Fruit fly (Drosophila melanogaster) whole organism, embryonic: Measurements from ENCODE around the gene par-6.
A peak's percentile ranks its signal among the peaks of the same experiment; 100 is the strongest.

Experiments used
- ATbp ChIP-seq: fragments of 200-800 bp; sonication (Bioruptor generic); optimal IDR thresholded peaks from 2 replicates; lab custom pipeline; 2017; ENCODE audit warnings: missing biosample characterization, mild to moderate bottlenecking, missing genetic modification characterization, missing genetic modification reagents
- CG12299 ChIP-seq: fragments of 200-800 bp; sonication (Bioruptor generic); optimal IDR thresholded peaks from 2 replicates; lab custom pipeline; 2018; ENCODE audit warnings: missing biosample characterization, mild to moderate bottlenecking, missing genetic modification characterization
- CG12659 ChIP-seq: fragments of 200-800 bp; sonication (Bioruptor generic); optimal IDR thresholded peaks from 3 replicates; lab custom pipeline; 2017; ENCODE audit warnings: mild to moderate bottlenecking, missing biosample characterization, missing genetic modification reagents, missing genetic modification characterization
- CG12942 ChIP-seq: fragments of 200-800 bp; sonication (Bioruptor generic); optimal IDR thresholded peaks from 3 replicates; lab custom pipeline; 2016; ENCODE audit warnings: missing biosample characterization, missing genetic modification characterization
- CG16813 ChIP-seq: fragments of 200-800 bp; sonication (Bioruptor generic); IDR thresholded peaks from 3 replicates; pipeline ENCODE4 v1.3.6; 2022; ENCODE audit warnings: missing biosample characterization, missing genetic modification characterization; ENCODE audit not compliant: partially characterized antibody
- CG30403 ChIP-seq: fragments of 200-800 bp; sonication (Bioruptor generic); optimal IDR thresholded peaks from 3 replicates; lab custom pipeline; 2016; ENCODE audit warnings: missing biosample characterization, missing genetic modification characterization
- CG3281 ChIP-seq: fragments of 200-800 bp; sonication (Bioruptor generic); optimal IDR thresholded peaks from 3 replicates; lab custom pipeline; 2017; ENCODE audit warnings: missing biosample characterization, mild to moderate bottlenecking, missing genetic modification characterization
- CG3995 ChIP-seq: fragments of 200-800 bp; sonication (Bioruptor generic); optimal IDR thresholded peaks from 3 replicates; lab custom pipeline; 2016; ENCODE audit warnings: missing biosample characterization, missing genetic modification characterization
- CG4328 ChIP-seq: fragments of 200-800 bp; sonication (Bioruptor generic); optimal IDR thresholded peaks from 3 replicates; lab custom pipeline; 2017; ENCODE audit warnings: missing biosample characterization, missing genetic modification reagents, missing genetic modification characterization
- CG4820 ChIP-seq: fragments of 200-800 bp; sonication (Bioruptor generic); optimal IDR thresholded peaks from 3 replicates; lab custom pipeline; 2016; ENCODE audit warnings: missing biosample characterization, missing genetic modification characterization
- CG5245 ChIP-seq: fragments of 200-800 bp; sonication (Bioruptor generic); optimal IDR thresholded peaks from 3 replicates; lab custom pipeline; 2016; ENCODE audit warnings: missing biosample characterization, missing genetic modification characterization
- CG8944 ChIP-seq: fragments of 200-800 bp; sonication (Bioruptor generic); optimal IDR thresholded peaks from 3 replicates; lab custom pipeline; 2016; ENCODE audit warnings: missing biosample characterization, missing genetic modification characterization
- CG9876 ChIP-seq: fragments of 200-800 bp; sonication (Bioruptor generic); optimal IDR thresholded peaks from 2 replicates; lab custom pipeline; 2016; ENCODE audit warnings: missing biosample characterization, missing genetic modification characterization
- CG9932 ChIP-seq: fragments of 200-800 bp; sonication (Bioruptor generic); IDR thresholded peaks from 2 replicates; pipeline ENCODE4 v1.3.6; 2022; ENCODE audit warnings: missing biosample characterization, missing genetic modification characterization
- Dek ChIP-seq: fragments of 200-800 bp; sonication (Bioruptor generic); optimal IDR thresholded peaks from 3 replicates; lab custom pipeline; 2019; ENCODE audit warnings: missing biosample characterization, mild to moderate bottlenecking, missing genetic modification characterization, moderate library complexity
- Dp ChIP-seq: fragments of 200-800 bp; sonication (Bioruptor generic); optimal IDR thresholded peaks from 2 replicates; lab custom pipeline; 2018; ENCODE audit warnings: missing biosample characterization, mild to moderate bottlenecking, missing genetic modification characterization, moderate library complexity
- Ets65A ChIP-seq: fragments of 200-800 bp; sonication (Bioruptor generic); peaks from one replicate; lab custom pipeline; 2016; ENCODE audit warnings: missing biosample characterization, missing genetic modification characterization
- Fer1 ChIP-seq: fragments of 200-800 bp; sonication (Bioruptor generic); optimal IDR thresholded peaks from 2 replicates; lab custom pipeline; 2017; ENCODE audit warnings: missing biosample characterization, mild to moderate bottlenecking, missing genetic modification characterization
- Fer3 ChIP-seq: fragments of 200-800 bp; sonication (Bioruptor generic); optimal IDR thresholded peaks from 2 replicates; lab custom pipeline; 2018; ENCODE audit warnings: missing biosample characterization, mild to moderate bottlenecking, missing genetic modification characterization, moderate library complexity
- Hr3 ChIP-seq: fragments of 200-800 bp; sonication (Bioruptor generic); optimal IDR thresholded peaks from 3 replicates; lab custom pipeline; 2016; ENCODE audit warnings: missing biosample characterization, missing genetic modification characterization
- Meics ChIP-seq: fragments of 200-800 bp; sonication (Bioruptor generic); optimal IDR thresholded peaks from 2 replicates; lab custom pipeline; 2017; ENCODE audit warnings: missing biosample characterization, mild to moderate bottlenecking, missing genetic modification characterization
- Myb ChIP-seq: fragments of 200-800 bp; sonication (Bioruptor generic); optimal IDR thresholded peaks from 2 replicates; lab custom pipeline; 2016; ENCODE audit warnings: missing biosample characterization, missing genetic modification characterization
- Optix ChIP-seq: fragments of 200-800 bp; sonication (Bioruptor generic); IDR thresholded peaks from 3 replicates; pipeline ENCODE4 v1.3.6; 2022; ENCODE audit warnings: missing biosample characterization, missing genetic modification characterization
- Scr ChIP-seq: fragments of 200-800 bp; sonication (Bioruptor generic); IDR thresholded peaks from 2 replicates; pipeline ENCODE4 v1.3.6; 2022; ENCODE audit warnings: missing biosample characterization, missing genetic modification characterization; ENCODE audit not compliant: partially characterized antibody
- Sox102F ChIP-seq: fragments of 200-800 bp; sonication (Bioruptor generic); optimal IDR thresholded peaks from 2 replicates; lab custom pipeline; 2018; ENCODE audit warnings: missing biosample characterization, mild to moderate bottlenecking, missing genetic modification characterization, moderate library complexity
- Trl ChIP-seq, 3 experiments: fragments of >200 bp in 2 of 3; fragments of 200-800 bp in 1 of 3; sonication (Bioruptor generic) in 1 of 3; optimal IDR thresholded peaks; 2 replicates in 1 of 3; 3 replicates in 2 of 3; lab custom pipeline; 2016 to 2017; ENCODE audit warnings: missing biosample characterization in 1 of 3, missing genetic modification characterization in 1 of 3
- bab2 ChIP-seq: fragments of 200-800 bp; sonication (Bioruptor generic); optimal IDR thresholded peaks from 2 replicates; lab custom pipeline; 2016; ENCODE audit warnings: missing biosample characterization, missing genetic modification characterization
- cad ChIP-seq: fragments of >200 bp; optimal IDR thresholded peaks from 2 replicates; lab custom pipeline; 2017; ENCODE audit warnings: missing biosample characterization, missing genetic modification characterization
- chif ChIP-seq, 2 experiments: fragments of 200-800 bp; sonication (Bioruptor generic); optimal IDR thresholded peaks; 3 replicates each; lab custom pipeline; 2016; ENCODE audit warnings: missing biosample characterization in 2 of 2, missing genetic modification characterization in 2 of 2
- croc ChIP-seq: fragments of 200-800 bp; sonication (Bioruptor generic); conservative IDR thresholded peaks from 3 replicates; pipeline ENCODE4 v1.3.6; 2022; ENCODE audit warnings: missing biosample characterization, missing genetic modification characterization
- emc ChIP-seq: fragments of 200-800 bp; sonication (Bioruptor generic); optimal IDR thresholded peaks from 2 replicates; lab custom pipeline; 2016; ENCODE audit warnings: missing biosample characterization, missing genetic modification characterization
- grau ChIP-seq: fragments of 200-800 bp; optimal IDR thresholded peaks from 3 replicates; lab custom pipeline; 2019; ENCODE audit warnings: missing biosample characterization, mild to moderate bottlenecking, missing genetic modification characterization, moderate library complexity
- grn ChIP-seq: fragments of 200-800 bp; sonication (Bioruptor generic); optimal IDR thresholded peaks from 3 replicates; lab custom pipeline; 2017; ENCODE audit warnings: missing biosample characterization, missing genetic modification characterization
- insv ChIP-seq, 2 experiments: fragments of 200-800 bp; sonication (Bioruptor generic); optimal IDR thresholded peaks; 3 replicates each; lab custom pipeline; 2016 to 2018; ENCODE audit warnings: missing biosample characterization in 2 of 2, missing genetic modification characterization in 2 of 2
- jing ChIP-seq: fragments of 200-800 bp; sonication (Bioruptor generic); optimal IDR thresholded peaks from 2 replicates; lab custom pipeline; 2018; ENCODE audit warnings: missing biosample characterization, mild to moderate bottlenecking, missing genetic modification characterization
- kni ChIP-seq: fragments of 200-800 bp; sonication (Bioruptor generic); optimal IDR thresholded peaks from 3 replicates; lab custom pipeline; 2017; ENCODE audit warnings: mild to moderate bottlenecking, missing biosample characterization, missing genetic modification reagents, missing genetic modification characterization
- lbe ChIP-seq: fragments of 200-800 bp; sonication (Bioruptor generic); optimal IDR thresholded peaks from 2 replicates; lab custom pipeline; 2016; ENCODE audit warnings: missing biosample characterization, mild to moderate bottlenecking, missing genetic modification characterization
- lilli ChIP-seq: fragments of 200-800 bp; sonication (Bioruptor generic); optimal IDR thresholded peaks from 3 replicates; lab custom pipeline; 2016; ENCODE audit warnings: missing biosample characterization, missing genetic modification characterization
- mirr ChIP-seq: fragments of 200-800 bp; sonication (Bioruptor generic); optimal IDR thresholded peaks from 3 replicates; lab custom pipeline; 2018; ENCODE audit warnings: missing biosample characterization, mild to moderate bottlenecking, missing genetic modification characterization
- peb ChIP-seq: fragments of 200-800 bp; sonication (Bioruptor generic); IDR thresholded peaks from 2 replicates; pipeline ENCODE4 v1.3.6; 2022; ENCODE audit warnings: missing biosample characterization, missing genetic modification characterization
- scrt ChIP-seq: fragments of 200-800 bp; sonication (Bioruptor generic); optimal IDR thresholded peaks from 2 replicates; lab custom pipeline; 2018; ENCODE audit warnings: missing biosample characterization, mild to moderate bottlenecking, missing genetic modification characterization, moderate library complexity
- sens ChIP-seq: fragments of 200-800 bp; sonication (Bioruptor generic); peaks from one replicate; lab custom pipeline; 2016; ENCODE audit warnings: missing biosample characterization, missing genetic modification characterization
- sim ChIP-seq: fragments of 200-800 bp; sonication (Bioruptor generic); IDR thresholded peaks from 2 replicates; pipeline ENCODE4 v1.3.6; 2022; ENCODE audit warnings: missing biosample characterization, missing genetic modification characterization
- sisA ChIP-seq: fragments of 200-800 bp; sonication (Bioruptor generic); IDR thresholded peaks from 2 replicates; pipeline ENCODE4 v1.3.6; 2022; ENCODE audit warnings: missing biosample characterization, missing genetic modification characterization
- slbo ChIP-seq: fragments of 200-800 bp; sonication (Bioruptor generic); IDR thresholded peaks from 2 replicates; pipeline ENCODE4 v1.3.6; 2022; ENCODE audit warnings: missing biosample characterization, missing genetic modification characterization
- so ChIP-seq: fragments of 200-800 bp; sonication (Bioruptor generic); IDR thresholded peaks from 3 replicates; pipeline ENCODE4 v1.3.6; 2022; ENCODE audit warnings: missing biosample characterization, missing genetic modification characterization
- trh ChIP-seq: fragments of 200-800 bp; sonication (Bioruptor generic); optimal IDR thresholded peaks from 2 replicates; lab custom pipeline; 2016; ENCODE audit warnings: missing biosample characterization, missing genetic modification characterization
- tx ChIP-seq: fragments of 200-800 bp; sonication (Bioruptor generic); optimal IDR thresholded peaks from 2 replicates; lab custom pipeline; 2016; ENCODE audit warnings: missing biosample characterization, missing genetic modification characterization
- zf30C ChIP-seq: fragments of 200-800 bp; sonication (Bioruptor generic); optimal IDR thresholded peaks from 3 replicates; lab custom pipeline; 2018; ENCODE audit warnings: missing biosample characterization, mild to moderate bottlenecking, missing genetic modification characterization
- zfh1 ChIP-seq: fragments of 200-800 bp; sonication (Bioruptor generic); IDR thresholded peaks from 3 replicates; pipeline ENCODE4 v1.3.6; 2022; ENCODE audit warnings: missing biosample characterization, missing genetic modification characterization

par-6 gene

dm6 chrX:17737812-17738473 lies 34.8 kb downstream of the par-6 start (continued):
- TF ChIP-seq sisA (GFP tag; lab: Robert Waterston, UW) (peak; percentile 35; the same call in 1 of the 2 replicates), sim (GFP tag; lab: Robert Waterston, UW) (no peak; the same call in 1 of the 2 replicates), CG12299 (peak; percentile 7), lbe (GFP tag; lab: Kevin White, UChicago) (no peak), CG5245 (GFP tag; lab: Kevin White, UChicago) (no peak), CG30403 (GFP tag; lab: Kevin White, UChicago) (peak; percentile 30), Meics (GFP tag; lab: Kevin White, UChicago) (peak; percentile 71), so (GFP tag; lab: Robert Waterston, UW) (peak; percentile 17; the same call in 1 of the 3 replicates), slbo (GFP tag; lab: Robert Waterston, UW) (0 out of 2 replicates have a peak, but pooled peaks have one; percentile 22), Fer3 (tag; lab: Kevin White, UChicago) (peak; percentile 25), cad (GFP tag; lab: Kevin White, UChicago) (no peak), CG9876 (GFP tag; lab: Kevin White, UChicago) (no peak), CG9932 (GFP tag; lab: Robert Waterston, UW) (peak; percentile 52; the same call in 1 of the 2 replicates), grau (peak; percentile 67), trh (GFP tag; lab: Kevin White, UChicago) (no peak), Ets65A (no peak), CG12942 (GFP tag; lab: Kevin White, UChicago) (no peak), croc (GFP tag; lab: Robert Waterston, UW) (no peak), Sox102F (GFP tag; lab: Kevin White, UChicago) (peak; percentile 71), scrt (GFP tag; lab: Kevin White, UChicago) (no peak), sens (GFP tag; lab: Kevin White, UChicago) (peak; percentile 88), lilli (GFP tag; lab: Kevin White, UChicago) (peak; percentile 51), CG8944 (GFP tag; lab: Kevin White, UChicago) (no peak), CG12659 (GFP tag; lab: Kevin White, UChicago) (peak; percentile 54), Hr3 (peak; percentile 64), CG3995 (GFP tag; lab: Kevin White, UChicago) (no peak), bab2 (GFP tag; lab: Kevin White, UChicago) (no peak), peb (GFP tag; lab: Robert Waterston, UW) (peak; percentile 11; the same call in 1 of the 2 replicates), insv (GFP tag; optimal IDR thresholded peaks at IDR 0.05; lab: Kevin White, UChicago) (no peak), kni (GFP tag; lab: Kevin White, UChicago) (no peak), Dp (GFP tag; lab: Kevin White, UChicago) (peak; percentile 34), CG16813 (peak; percentile 91), Fer1 (peak; percentile 59), emc (GFP tag; lab: Kevin White, UChicago) (no peak), Trl (optimal IDR thresholded peaks at IDR 0.05; lab: Kevin White, UChicago) (peak; percentile 28 to 54), Trl (GFP tag; optimal IDR thresholded peaks at IDR 0.05; lab: Kevin White, UChicago) (peak; percentile 49), zf30C (no peak), tx (GFP tag; lab: Kevin White, UChicago) (peak; percentile 27), CG3281 (GFP tag; lab: Kevin White, UChicago) (peak; percentile 19), CG4328 (GFP tag; lab: Kevin White, UChicago) (no peak), CG4820 (GFP tag; lab: Kevin White, UChicago) (peak; percentile 23), ATbp (GFP tag; lab: Kevin White, UChicago) (peak; percentile 56), chif (GFP tag; optimal IDR thresholded peaks at IDR 0.05; lab: Kevin White, UChicago) (peak in 1 of 2 experiments; percentile 33), zfh1 (GFP tag; lab: Robert Waterston, UW) (no peak; the same call in 2 of the 3 replicates), Optix (GFP tag; lab: Robert Waterston, UW) (peak; percentile 23; the same call in 1 of the 3 replicates), grn (GFP tag; lab: Kevin White, UChicago) (peak; percentile 61), Myb (GFP tag; lab: Kevin White, UChicago) (peak; percentile 41), Dek (tag; lab: Kevin White, UChicago) (peak; percentile 9), jing (GFP tag; lab: Kevin White, UChicago) (no peak), mirr (GFP tag; lab: Kevin White, UChicago) (peak; percentile 37), Scr (GFP tag; lab: Robert Waterston, UW) (peak; percentile 93)
